Fruit fly (Drosophila melanogaster) whole organism, embryonic: ENCODE measurements around the gene Nup98-96.

Source experiments
- CG1233 ChIP-seq: fragments of 200-800 bp; sonication (Bioruptor generic); optimal IDR thresholded peaks from 4 replicates; lab custom pipeline; 2018; ENCODE audit warnings: missing biosample characterization, mild to moderate bottlenecking, missing genetic modification characterization
- CG1792 ChIP-seq: fragments of 200-800 bp; sonication (Bioruptor generic); optimal IDR thresholded peaks from 2 replicates; lab custom pipeline; 2016; ENCODE audit warnings: missing biosample characterization, missing genetic modification characterization
- CG18476 ChIP-seq: fragments of 200-800 bp; sonication (Bioruptor generic); optimal IDR thresholded peaks from 2 replicates; lab custom pipeline; 2016; ENCODE audit warnings: missing biosample characterization, mild to moderate bottlenecking, missing genetic modification characterization
- CG18619 ChIP-seq: fragments of 200-800 bp; sonication (Bioruptor generic); optimal IDR thresholded peaks from 3 replicates; lab custom pipeline; 2017; ENCODE audit warnings: missing biosample characterization, mild to moderate bottlenecking, missing genetic modification characterization
- CkIIα-i1 ChIP-seq: fragments of 200-800 bp; sonication (Bioruptor generic); IDR thresholded peaks from 2 replicates; pipeline ENCODE4 v1.3.6; 2022; ENCODE audit warnings: missing biosample characterization, missing genetic modification characterization
- D ChIP-seq, 2 experiments: fragments of 200-800 bp in 1 of 2; fragments of >200 bp in 1 of 2; sonication (Bioruptor generic) in 1 of 2; optimal IDR thresholded peaks; 2 replicates in 1 of 2; 3 replicates in 1 of 2; lab custom pipeline; 2017; ENCODE audit warnings: mild to moderate bottlenecking in 1 of 2, missing biosample characterization in 1 of 2, missing genetic modification characterization in 1 of 2, missing genetic modification reagents in 1 of 2
- gfzf ChIP-seq: fragments of 200-800 bp; sonication (Bioruptor generic); optimal IDR thresholded peaks from 2 replicates; lab custom pipeline; 2016; ENCODE audit warnings: missing biosample characterization, mild to moderate bottlenecking, missing genetic modification characterization, moderate library complexity
- h ChIP-seq: fragments of >200 bp; optimal IDR thresholded peaks from 2 replicates; lab custom pipeline; 2017
- lola ChIP-seq, 3 experiments: fragments of >200 bp in 2 of 3; fragments of 200-800 bp in 1 of 3; sonication (Bioruptor generic) in 1 of 3; optimal IDR thresholded peaks; 2 replicates each; lab custom pipeline; 2017 to 2019; ENCODE audit warnings: missing biosample characterization in 3 of 3, missing genetic modification characterization in 3 of 3, mild to moderate bottlenecking in 1 of 3, moderate library complexity in 1 of 3
- ro ChIP-seq: fragments of 200-800 bp; sonication (Bioruptor generic); IDR thresholded peaks from 2 replicates; pipeline ENCODE4 v1.3.6; 2022; ENCODE audit warnings: missing biosample characterization, missing genetic modification characterization

DNA sequence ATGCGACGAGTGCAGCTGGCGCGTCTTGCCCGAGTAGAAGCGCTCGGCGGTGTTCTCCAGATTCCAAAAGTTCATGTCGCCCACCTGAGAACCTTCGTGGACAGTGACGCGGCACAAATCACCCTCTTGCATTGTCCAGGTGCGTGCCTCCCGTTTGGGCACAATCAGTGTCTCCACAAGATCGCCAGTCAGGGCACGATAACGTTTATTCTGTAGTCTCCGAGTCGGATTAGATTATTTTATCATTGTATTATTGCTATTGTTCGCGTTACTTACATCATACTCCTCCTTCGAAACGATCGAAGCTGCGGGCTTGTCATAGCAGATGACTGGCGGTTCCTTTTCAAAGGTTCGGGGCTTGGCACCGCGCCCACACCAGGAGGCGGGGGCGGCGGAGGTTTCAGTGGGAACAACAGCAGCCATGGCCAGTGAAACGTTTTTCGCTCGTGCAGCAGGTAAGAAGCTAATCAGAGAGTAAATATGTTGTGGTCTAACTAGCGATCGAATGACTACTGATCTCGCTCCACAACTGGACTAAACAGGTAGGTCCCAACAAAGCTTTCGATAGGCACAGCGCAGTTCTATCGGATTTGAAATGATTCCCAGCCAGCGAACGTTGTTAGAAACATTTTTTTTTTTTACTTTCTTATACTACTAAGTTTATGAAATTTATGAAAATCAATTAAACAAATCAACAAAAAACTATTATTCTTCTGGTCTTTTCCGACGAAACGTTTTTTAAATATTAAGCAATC is 7.6 kb downstream of the Nup98-96 start, which contains the start of gene CG10208:
- no peak for TF ChIP-seq CkIIα-i1 (GFP tag; lab: Robert Waterston, UW)
- TF ChIP-seq gfzf (GFP tag; lab: Kevin White, UChicago): no peak
- no peak for TF ChIP-seq CG18619 (GFP tag; lab: Kevin White, UChicago)
- TF ChIP-seq D (optimal IDR thresholded peaks at IDR 0.05; lab: Kevin White, UChicago): no peak
- TF ChIP-seq D (GFP tag; optimal IDR thresholded peaks at IDR 0.05; lab: Kevin White, UChicago): no peak
- no peak for TF ChIP-seq lola (GFP tag; optimal IDR thresholded peaks at IDR 0.05; lab: Kevin White, UChicago)
- no peak for TF ChIP-seq CG1233 (GFP tag; lab: Kevin White, UChicago)
- TF ChIP-seq CG1792 (GFP tag; lab: Kevin White, UChicago): no peak
- no peak for TF ChIP-seq CG18476 (GFP tag; lab: Kevin White, UChicago)
- no peak for TF ChIP-seq ro (GFP tag; lab: Robert Waterston, UW)
- TF ChIP-seq h (lab: Kevin White, UChicago): no peak
